Fruit fly (Drosophila melanogaster): Measurements from ENCODE around the gene Dph4.

Gene Dph4

DNA sequence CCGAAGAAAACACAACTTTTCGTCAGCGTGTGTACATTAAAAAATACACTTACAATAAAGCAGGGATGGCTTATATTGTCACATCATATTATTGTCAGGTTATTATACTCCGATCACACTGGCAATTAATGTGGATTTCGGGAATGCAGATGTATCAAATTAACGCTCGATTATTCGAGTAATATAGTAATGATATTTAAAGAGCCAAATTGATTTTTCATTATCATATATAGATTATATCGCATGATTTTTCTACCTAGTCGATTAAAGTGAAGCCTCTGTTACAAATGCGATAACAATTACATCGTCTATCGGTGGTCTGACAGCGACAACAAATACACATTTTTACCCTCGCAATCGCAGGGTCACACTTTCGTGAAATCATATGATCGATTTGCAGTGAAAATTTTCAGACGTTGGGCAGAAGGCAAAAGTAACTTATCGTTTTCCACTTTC, 32.5 kb downstream of the Dph4 start, which contains the start of the genes noi and Vha26 (continued):
- TF ChIP-seq al (GFP tag; IDR thresholded peaks at IDR 0.05) (no peak), cwo (GFP tag; optimal IDR thresholded peaks at IDR 0.05) (no peak), CG9797 (GFP tag; optimal IDR thresholded peaks at IDR 0.05) (peak; percentile 86), ttk (GFP tag; IDR thresholded peaks at IDR 0.05) (no peak), amos (GFP tag; IDR thresholded peaks at IDR 0.05; ENCODE audit: partially characterized antibody) (peak; percentile 59), Fer1 (GFP tag; optimal IDR thresholded peaks at IDR 0.05) (peak; percentile 1), CG18619 (GFP tag; optimal IDR thresholded peaks at IDR 0.05) (peak; percentile 20), lmd (GFP tag; IDR thresholded peaks at IDR 0.05) (no peak), CG17802 (tag; optimal IDR thresholded peaks at IDR 0.05) (peak; percentile 94), vfl (GFP tag; optimal IDR thresholded peaks at IDR 0.05) (no peak), MTF-1 (GFP tag; optimal IDR thresholded peaks at IDR 0.05; ENCODE audit: borderline replicate concordance) (no peak), tll (GFP tag; optimal IDR thresholded peaks at IDR 0.05) (peak in 1 of 2 experiments; percentile 33), pum (GFP tag; optimal IDR thresholded peaks at IDR 0.05) (peak; percentile 34), Sox100B (GFP tag; optimal IDR thresholded peaks at IDR 0.05) (no peak), CG34422 (GFP tag; IDR thresholded peaks at IDR 0.05) (no peak), ara (GFP tag; IDR thresholded peaks at IDR 0.05) (no peak), ftz-f1 (GFP tag; optimal IDR thresholded peaks at IDR 0.05) (peak; percentile 12), Dek (tag; optimal IDR thresholded peaks at IDR 0.05) (no peak), CG4854 (GFP tag; optimal IDR thresholded peaks at IDR 0.05) (no peak), CG13123 (GFP tag; optimal IDR thresholded peaks at IDR 0.05) (no peak), Deaf1 (tag; optimal IDR thresholded peaks at IDR 0.05) (peak; percentile 19), bab2 (GFP tag; optimal IDR thresholded peaks at IDR 0.05) (peak; percentile 10), disco-r (GFP tag; optimal IDR thresholded peaks at IDR 0.05) (no peak), CG18011 (GFP tag; optimal IDR thresholded peaks at IDR 0.05) (no peak), Sox102F (GFP tag; optimal IDR thresholded peaks at IDR 0.05) (no peak), hbn (GFP tag; IDR thresholded peaks at IDR 0.05; ENCODE audit: partially characterized antibody) (0 out of 2 replicates have a peak, but pooled peaks have one; percentile 27), E2f1 (GFP tag; IDR thresholded peaks at IDR 0.05) (no peak), CG4404 (GFP tag; IDR thresholded peaks at IDR 0.05) (no peak), seq (GFP tag; IDR thresholded peaks at IDR 0.05) (no peak), CG17359 (tag; optimal IDR thresholded peaks at IDR 0.05) (peak; percentile 25), danr (GFP tag; IDR thresholded peaks at IDR 0.05) (no peak), CG12071 (GFP tag; optimal IDR thresholded peaks at IDR 0.05) (no peak), CG6791 (GFP tag; IDR thresholded peaks at IDR 0.05; ENCODE audit: partially characterized antibody) (peak; percentile 55; the same call in 1 of the 3 replicates), CG18476 (GFP tag; optimal IDR thresholded peaks at IDR 0.05) (peak; percentile 58), ssp (GFP tag; IDR thresholded peaks at IDR 0.05) (peak; percentile 98), CG4360 (GFP tag; IDR thresholded peaks at IDR 0.05) (no peak), CG9817 (tag; optimal IDR thresholded peaks at IDR 0.05) (no peak), CG2202 (tag; optimal IDR thresholded peaks at IDR 0.05) (peak; percentile 50), Hr39 (optimal IDR thresholded peaks at IDR 0.05) (no peak), CG15011 (GFP tag; optimal IDR thresholded peaks at IDR 0.05) (no peak), vvl (GFP tag; IDR thresholded peaks at IDR 0.05) (peak; percentile 18; the same call in 1 of the 2 replicates), CG7839 (tag; optimal IDR thresholded peaks at IDR 0.05) (no peak), B-H1 (GFP tag; IDR thresholded peaks at IDR 0.05) (no peak), CG2120 (GFP tag; optimal IDR thresholded peaks at IDR 0.05) (peak; percentile 70), BEAF-32 (GFP tag; optimal IDR thresholded peaks at IDR 0.05) (peak; percentile 77), Atf3 (GFP tag; optimal IDR thresholded peaks at IDR 0.05) (no peak), CG6254 (GFP tag; optimal IDR thresholded peaks at IDR 0.05) (no peak), CG16863 (GFP tag; optimal IDR thresholded peaks at IDR 0.05) (no peak), Aef1 (GFP tag; IDR thresholded peaks at IDR 0.05) (0 out of 3 replicates have a peak, but pooled peaks have one; percentile 25), repo (GFP tag; optimal IDR thresholded peaks at IDR 0.05) (no peak), CG10979 (tag; optimal IDR thresholded peaks at IDR 0.05) (peak; percentile 21)
